Fruit fly (Drosophila melanogaster): ENCODE measurements around the gene Ge-1.

Ge-1 gene

DNA sequence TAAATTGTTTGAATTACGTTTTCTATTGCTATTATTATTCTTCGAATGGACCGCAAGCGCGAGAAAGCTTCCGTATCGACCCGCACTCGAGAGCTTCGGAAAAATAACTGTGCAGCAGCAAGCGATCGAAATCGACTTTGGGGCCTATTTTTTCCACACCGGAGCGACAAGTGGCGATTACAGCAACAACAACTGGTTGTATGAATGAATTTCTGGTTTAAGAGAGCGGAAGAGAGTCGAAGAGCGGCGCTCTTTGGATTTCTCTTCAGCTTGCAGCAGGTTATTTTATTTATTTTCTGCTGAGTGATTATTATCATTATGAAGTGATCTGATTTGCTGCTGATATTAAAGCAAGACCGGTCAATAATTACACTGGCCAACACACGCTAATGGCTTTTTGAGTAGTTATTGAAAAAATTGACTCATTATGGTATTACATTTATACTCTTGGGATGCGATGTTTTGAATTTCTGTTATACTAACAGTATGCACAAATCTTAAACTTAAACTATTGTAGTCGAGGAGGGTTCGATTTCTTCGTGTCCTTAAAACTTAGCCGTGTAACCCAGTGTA lies 33.7 kb downstream of the Ge-1 start, which contains the start of gene Samuel (continued):
- TF ChIP-seq CG12104 (GFP tag; optimal IDR thresholded peaks at IDR 0.05) (no peak), CkIIα-i1 (GFP tag; IDR thresholded peaks at IDR 0.05) (no peak), CG9817 (tag; optimal IDR thresholded peaks at IDR 0.05) (no peak), Scr (GFP tag; IDR thresholded peaks at IDR 0.05; ENCODE audit: partially characterized antibody) (peak; percentile 22; the same call in 1 of the 2 replicates), toy (GFP tag; IDR thresholded peaks at IDR 0.05) (no peak), CG30403 (GFP tag; optimal IDR thresholded peaks at IDR 0.05) (peak; percentile 13), corto (GFP tag; optimal IDR thresholded peaks at IDR 0.05) (peak; percentile 68), CG4282 (GFP tag; optimal IDR thresholded peaks at IDR 0.05) (no peak), CG11723 (GFP tag; optimal IDR thresholded peaks at IDR 0.05) (no peak), CG3407 (GFP tag; optimal IDR thresholded peaks at IDR 0.05) (no peak), cg (GFP tag; optimal IDR thresholded peaks at IDR 0.05) (peak; percentile 69), fd3F (GFP tag; optimal IDR thresholded peaks at IDR 0.05) (no peak), luna (GFP tag; optimal IDR thresholded peaks at IDR 0.05) (no peak), cwo (GFP tag; optimal IDR thresholded peaks at IDR 0.05) (peak; percentile 2), CG43689 (GFP tag; IDR thresholded peaks at IDR 0.05) (no peak), CG10431 (GFP tag; optimal IDR thresholded peaks at IDR 0.05) (no peak), ttk (GFP tag; IDR thresholded peaks at IDR 0.05) (no peak), CG2712 (tag; optimal IDR thresholded peaks at IDR 0.05) (no peak), btn (GFP tag; optimal IDR thresholded peaks at IDR 0.05) (no peak), CG6854 (GFP tag; optimal IDR thresholded peaks at IDR 0.05) (no peak), Bdp1 (GFP tag; optimal IDR thresholded peaks at IDR 0.05) (no peak), CG17328 (GFP tag; IDR thresholded peaks at IDR 0.05) (no peak), CG6654 (GFP tag; optimal IDR thresholded peaks at IDR 0.05) (no peak), twi (tag; optimal IDR thresholded peaks at IDR 0.05) (no peak), CG10267 (tag; optimal IDR thresholded peaks at IDR 0.05) (no peak), CG8944 (GFP tag; optimal IDR thresholded peaks at IDR 0.05) (no peak), CG11093 (GFP tag; IDR thresholded peaks at IDR 0.05) (no peak), gcm (GFP tag; optimal IDR thresholded peaks at IDR 0.05) (peak; percentile 11), schlank (tag; optimal IDR thresholded peaks at IDR 0.05) (no peak), pum (GFP tag; optimal IDR thresholded peaks at IDR 0.05) (no peak), dan (GFP tag; IDR thresholded peaks at IDR 0.05) (no peak), CG15479 (GFP tag; optimal IDR thresholded peaks at IDR 0.05) (no peak), CG12236 (GFP tag; optimal IDR thresholded peaks at IDR 0.05) (no peak), Xrp1 (GFP tag; IDR thresholded peaks at IDR 0.05) (0 out of 2 replicates have a peak, but pooled peaks have one; percentile 24), CG1529 (GFP tag; optimal IDR thresholded peaks at IDR 0.05) (no peak), ara (GFP tag; IDR thresholded peaks at IDR 0.05) (no peak), CG16813 (GFP tag; IDR thresholded peaks at IDR 0.05; ENCODE audit: partially characterized antibody) (no peak), CG4707 (GFP tag; optimal IDR thresholded peaks at IDR 0.05) (peak; percentile 20), CG13424 (tag; optimal IDR thresholded peaks at IDR 0.05) (no peak), CG7839 (tag; optimal IDR thresholded peaks at IDR 0.05) (no peak), Sry-δ (GFP tag; optimal IDR thresholded peaks at IDR 0.05) (no peak), sob (GFP tag; IDR thresholded peaks at IDR 0.05) (no peak), CG31441 (GFP tag; IDR thresholded peaks at IDR 0.05) (peak; percentile 10; the same call in 1 of the 2 replicates), cato (GFP tag; optimal IDR thresholded peaks at IDR 0.05; ENCODE audit: borderline replicate concordance) (no peak), Hr39 (optimal IDR thresholded peaks at IDR 0.05) (no peak), ham (GFP tag; IDR thresholded peaks at IDR 0.05) (no peak), CG10565 (GFP tag; optimal IDR thresholded peaks at IDR 0.05) (no peak), Atf3 (GFP tag; optimal IDR thresholded peaks at IDR 0.05) (no peak), CG15073 (GFP tag; optimal IDR thresholded peaks at IDR 0.05) (no peak), bbx (GFP tag; IDR thresholded peaks at IDR 0.05; ENCODE audit: partially characterized antibody) (peak; percentile 32; the same call in 1 of the 2 replicates), Ada2b (GFP tag; IDR thresholded peaks at IDR 0.05) (no peak)

Data from whole organism, embryonic.